Worm (Caenorhabditis elegans): ENCODE data around the gene srh-192.
"Not testable (repeated sequence)": the region's sequence is repeated elsewhere in the genome, so short reads cannot be mapped to it uniquely, and the experiment has no call there.

srh-192 gene

DNA sequence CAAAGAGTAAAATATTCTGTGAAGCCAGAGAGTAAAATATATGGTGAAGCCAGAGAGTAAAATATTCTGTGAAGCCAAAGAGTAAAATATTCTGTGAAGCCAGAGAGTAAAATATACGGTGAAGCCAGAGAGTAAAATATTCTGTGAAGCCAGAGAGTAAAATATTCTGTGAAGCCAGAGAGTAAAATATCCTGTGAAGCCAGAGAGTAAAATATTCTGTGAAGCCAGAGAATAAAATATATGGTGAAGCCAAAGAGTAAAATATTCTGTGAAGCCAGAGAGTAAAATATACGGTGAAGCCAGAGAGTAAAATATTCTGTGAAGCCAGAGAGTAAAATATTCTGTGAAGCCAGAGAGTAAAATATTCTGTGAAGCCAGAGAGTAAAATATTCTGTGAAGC, 18.6 kb upstream of the srh-192 start:
- TF ChIP-seq unc-3 (GFP tag; conservative IDR thresholded peaks at IDR 0.05): 0 out of 2 replicates have a peak, but pooled peaks have one; percentile 33
- not testable (repeated sequence) for TF ChIP-seq unc-3 (tag; optimal IDR thresholded peaks at IDR 0.05)
- TF ChIP-seq ceh-45 (GFP tag; IDR thresholded peaks at IDR 0.05): 0 out of 2 replicates have a peak, but pooled peaks have one; percentile 26

ce11 chrV:4332450-4332849, 17.5 kb upstream of the srh-192 start, which contains the start of gene oac-12:
oac-12 (minus strand) TSS chrV:4332550.
- TF ChIP-seq nfya-1 (tag; optimal IDR thresholded peaks at IDR 0.05) (no peak), fax-1 (tag; optimal IDR thresholded peaks at IDR 0.05) (no peak), ceh-2 (tag; optimal IDR thresholded peaks at IDR 0.05) (no peak), npax-4 (tag; optimal IDR thresholded peaks at IDR 0.05) (no peak), madf-2 (tag; optimal IDR thresholded peaks at IDR 0.05) (no peak), ceh-34 (tag; optimal IDR thresholded peaks at IDR 0.05) (no peak), ztf-16 (tag; optimal IDR thresholded peaks at IDR 0.05) (no peak), ceh-18 (tag; optimal IDR thresholded peaks at IDR 0.05) (no peak), ceh-45 (GFP tag; IDR thresholded peaks at IDR 0.05) (no peak), lin-11 (tag; optimal IDR thresholded peaks at IDR 0.05) (no peak), odd-2 (tag; optimal IDR thresholded peaks at IDR 0.05) (no peak), pqm-1 (tag; optimal IDR thresholded peaks at IDR 0.05) (no peak), pag-3 (tag; optimal IDR thresholded peaks at IDR 0.05; ENCODE audit: borderline replicate concordance) (no peak), fkh-6 (tag; optimal IDR thresholded peaks at IDR 0.05) (no peak), ceh-22 (tag; optimal IDR thresholded peaks at IDR 0.05) (no peak)

DNA sequence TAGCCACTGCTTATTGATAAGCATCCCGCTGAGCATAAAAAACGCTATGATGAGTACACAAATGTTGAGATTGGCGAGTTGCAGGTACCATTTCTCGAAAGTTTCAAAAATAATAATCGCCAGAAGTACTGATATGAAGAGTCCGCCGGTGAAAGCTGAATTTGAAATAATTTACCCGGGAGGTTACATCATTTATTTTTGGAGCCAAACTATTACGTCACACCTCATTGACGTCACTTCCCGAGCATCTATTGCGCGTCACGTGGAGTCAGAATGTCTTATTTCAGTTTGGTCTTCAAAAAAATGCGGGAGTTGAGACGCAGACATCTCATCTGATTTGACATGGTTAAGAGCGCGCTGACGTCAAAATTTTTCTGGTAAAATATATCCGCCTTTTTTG, 15.9 kb upstream of the srh-192 start:
- TF ChIP-seq fkh-6 (tag; optimal IDR thresholded peaks at IDR 0.05) (no peak), tbx-2 (tag; optimal IDR thresholded peaks at IDR 0.05) (no peak)

ce11 chrV:4326841-4327240, 11.9 kb upstream of the srh-192 start, which contains the start of gene D2063.1:
D2063.1 (plus strand) TSS chrV:4327121.
- TF ChIP-seq ceh-2 (tag; optimal IDR thresholded peaks at IDR 0.05) (no peak), unc-55 (GFP tag; optimal IDR thresholded peaks at IDR 0.05) (peak; percentile 49), dmd-4 (tag; optimal IDR thresholded peaks at IDR 0.05; ENCODE audit: borderline replicate concordance) (no peak), ets-4 (tag; optimal IDR thresholded peaks at IDR 0.05) (no peak), odd-2 (tag; optimal IDR thresholded peaks at IDR 0.05) (no peak), che-1 (tag; optimal IDR thresholded peaks at IDR 0.05) (no peak), hlh-8 (tag; optimal IDR thresholded peaks at IDR 0.05) (no peak)

- TF ChIP-seq ama-1 (optimal IDR thresholded peaks at IDR 0.05) (no peak), hlh-6 (tag; optimal IDR thresholded peaks at IDR 0.05) (no peak), che-1 (tag; optimal IDR thresholded peaks at IDR 0.05) (no peak), ceh-30 (tag; optimal IDR thresholded peaks at IDR 0.05) (no peak), K09A11.1 (tag; optimal IDR thresholded peaks at IDR 0.05; ENCODE audit: insufficient read depth) (no peak), ceh-9 (tag; optimal IDR thresholded peaks at IDR 0.05) (no peak), unc-42 (tag; optimal IDR thresholded peaks at IDR 0.05) (no peak), pax-1 (tag; optimal IDR thresholded peaks at IDR 0.05) (no peak), K02D7.2 (tag; optimal IDR thresholded peaks at IDR 0.05) (no peak), ceh-34 (tag; optimal IDR thresholded peaks at IDR 0.05) (no peak), sox-4 (tag; optimal IDR thresholded peaks at IDR 0.05) (no peak), hlh-8 (tag; optimal IDR thresholded peaks at IDR 0.05) (no peak), hlh-30 (tag; optimal IDR thresholded peaks at IDR 0.05; ENCODE audit: insufficient read depth) (no peak), pqm-1 (tag; optimal IDR thresholded peaks at IDR 0.05) (no peak), dmd-4 (tag; optimal IDR thresholded peaks at IDR 0.05; ENCODE audit: borderline replicate concordance) (no peak)
Observed at ce11 chrV:4325415-4325814, 10.5 kb upstream of the srh-192 start, which contains the start of gene nhr-125. nhr-125 (minus strand) TSS chrV:4325515.

DNA sequence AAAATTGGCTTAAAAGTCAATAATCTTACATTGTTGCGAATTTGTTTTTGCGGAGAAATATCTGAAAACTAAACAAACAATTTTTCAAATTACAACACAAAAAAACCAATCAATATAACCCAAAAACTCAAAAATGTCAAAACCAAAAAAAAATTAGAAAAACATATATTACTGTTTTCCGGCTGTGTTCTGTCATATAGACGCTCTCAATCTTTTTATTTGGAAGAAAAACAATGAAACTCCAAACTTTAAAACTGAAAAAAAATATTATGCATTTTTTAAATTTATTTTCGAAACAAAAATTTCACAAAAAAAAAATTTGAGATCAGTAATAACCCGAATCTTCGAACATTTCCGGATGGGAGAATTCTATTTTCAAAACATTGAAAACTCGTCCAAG, 7.7 kb upstream of the srh-192 start, which contains the start of gene R02D1.2:
R02D1.2 (minus strand) TSS at position 101 of the 400 bp plus-strand sequence.
- TF ChIP-seq C08G9.2 (tag; optimal IDR thresholded peaks at IDR 0.05) (no peak), tbx-7 (tag; optimal IDR thresholded peaks at IDR 0.05) (no peak), pag-3 (tag; optimal IDR thresholded peaks at IDR 0.05; ENCODE audit: borderline replicate concordance) (no peak), ceh-24 (tag; optimal IDR thresholded peaks at IDR 0.05) (no peak), hlh-15 (tag; optimal IDR thresholded peaks at IDR 0.05) (no peak), ttx-3 (tag; optimal IDR thresholded peaks at IDR 0.05) (no peak), pros-1 (tag; optimal IDR thresholded peaks at IDR 0.05) (no peak), sdc-2 (tag; optimal IDR thresholded peaks at IDR 0.05) (no peak), npax-4 (tag; optimal IDR thresholded peaks at IDR 0.05) (no peak), fkh-10 (GFP tag; optimal IDR thresholded peaks at IDR 0.05) (no peak), ceh-9 (tag; optimal IDR thresholded peaks at IDR 0.05) (no peak), lin-11 (tag; optimal IDR thresholded peaks at IDR 0.05) (no peak), elt-4 (tag; optimal IDR thresholded peaks at IDR 0.05) (no peak), hlh-8 (tag; optimal IDR thresholded peaks at IDR 0.05) (no peak), ama-1 (optimal IDR thresholded peaks at IDR 0.05) (no peak), unc-55 (GFP tag; optimal IDR thresholded peaks at IDR 0.05) (no peak), ref-2 (tag; optimal IDR thresholded peaks at IDR 0.05) (no peak), hlh-6 (tag; optimal IDR thresholded peaks at IDR 0.05) (no peak), fax-1 (tag; optimal IDR thresholded peaks at IDR 0.05) (no peak)
